Fruit fly (Drosophila melanogaster): ENCODE measurements around the gene CG32284.

CG32284 gene

DNA sequence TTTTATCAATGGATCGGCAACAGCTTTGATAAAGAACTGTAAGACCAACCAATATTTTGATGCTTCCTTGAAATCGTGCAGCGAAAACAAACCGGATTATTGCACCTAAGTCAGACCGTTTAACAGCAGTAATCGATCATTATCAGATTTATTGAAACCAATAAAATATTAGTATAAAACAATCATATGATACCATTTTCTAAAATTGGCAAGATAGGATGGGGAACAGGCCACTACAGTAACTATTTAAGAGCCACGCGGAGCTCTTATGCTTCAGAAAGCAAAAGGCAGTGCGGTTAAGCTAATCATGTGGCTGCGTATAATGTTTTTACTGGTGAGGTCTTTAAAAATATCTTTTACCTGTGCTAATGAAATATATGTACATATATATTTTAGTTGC is at the start of gene CG32284:
Gene CG32284, plus strand, starts transcription at position 301 of the 400 bp plus-strand sequence.
- no peak for TF ChIP-seq Ets65A (GFP tag)
- TF ChIP-seq CG18764 (GFP tag; optimal IDR thresholded peaks at IDR 0.05), result no peak
- no peak for TF ChIP-seq CG4707 (GFP tag; optimal IDR thresholded peaks at IDR 0.05)
- TF ChIP-seq CG1602 (GFP tag; optimal IDR thresholded peaks at IDR 0.05), result no peak
- TF ChIP-seq CG6175 (GFP tag; IDR thresholded peaks at IDR 0.05), result no peak
- no peak for TF ChIP-seq jing (GFP tag; optimal IDR thresholded peaks at IDR 0.05)
- TF ChIP-seq NC2β (GFP tag; optimal IDR thresholded peaks at IDR 0.05), result no peak
- no peak for TF ChIP-seq CG32772 (GFP tag; IDR thresholded peaks at IDR 0.05)
- TF ChIP-seq sima (GFP tag; optimal IDR thresholded peaks at IDR 0.05), result no peak
- no peak for TF ChIP-seq hb (GFP tag; IDR thresholded peaks at IDR 0.05; ENCODE audit: partially characterized antibody)
- no peak for TF ChIP-seq MBD-R2 (GFP tag; IDR thresholded peaks at IDR 0.05)
- no peak for TF ChIP-seq Lpt (GFP tag; optimal IDR thresholded peaks at IDR 0.05)
- no peak for TF ChIP-seq YL-1 (GFP tag; optimal IDR thresholded peaks at IDR 0.05)
- TF ChIP-seq ATbp (GFP tag; optimal IDR thresholded peaks at IDR 0.05), result no peak
- TF ChIP-seq CG10959 (GFP tag; IDR thresholded peaks at IDR 0.05), result no peak
- no peak for TF ChIP-seq chn (GFP tag; optimal IDR thresholded peaks at IDR 0.05)
- TF ChIP-seq Dip2 (GFP tag; IDR thresholded peaks at IDR 0.05), result no peak

DNA sequence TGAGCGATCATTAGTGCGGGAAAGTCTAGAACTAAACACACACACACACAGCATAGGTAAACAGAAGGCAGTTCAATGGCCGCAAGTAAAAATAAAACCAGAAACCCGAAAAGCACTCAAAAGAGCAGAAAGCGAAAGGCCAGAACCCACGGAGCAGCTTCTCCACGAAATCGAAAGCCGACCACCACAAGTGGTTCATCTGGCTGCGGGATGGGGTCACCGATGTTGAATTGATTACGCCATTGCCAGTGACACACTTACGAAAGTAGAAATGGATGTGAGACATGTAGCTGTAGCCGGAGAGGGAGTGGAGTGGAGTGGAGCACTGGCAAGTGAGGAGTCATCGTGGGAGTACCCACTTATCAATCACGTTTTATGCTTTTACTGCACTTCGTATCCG is 45.1 kb upstream of the CG32284 start:
- TF ChIP-seq sisA (GFP tag; IDR thresholded peaks at IDR 0.05) (no peak), onecut (GFP tag; IDR thresholded peaks at IDR 0.05) (peak; percentile 32; the same call in 1 of the 2 replicates), lola (GFP tag; optimal IDR thresholded peaks at IDR 0.05) (peak in 1 of 3 experiments; percentile 33), CG12659 (GFP tag; optimal IDR thresholded peaks at IDR 0.05) (no peak), zen (tag; optimal IDR thresholded peaks at IDR 0.05) (no peak), tio (GFP tag; optimal IDR thresholded peaks at IDR 0.05) (no peak), CG31441 (GFP tag; IDR thresholded peaks at IDR 0.05) (peak; percentile 28; the same call in 1 of the 2 replicates), usp (GFP tag; optimal IDR thresholded peaks at IDR 0.05) (no peak), Lhr (GFP tag; optimal IDR thresholded peaks at IDR 0.05) (peak; percentile 7), Deaf1 (tag; optimal IDR thresholded peaks at IDR 0.05) (peak; percentile 7), twi (tag; optimal IDR thresholded peaks at IDR 0.05) (peak; percentile 33), Spps (tag; optimal IDR thresholded peaks at IDR 0.05) (peak; percentile 59), z (GFP tag; IDR thresholded peaks at IDR 0.05) (peak; percentile 76), da (GFP tag; optimal IDR thresholded peaks at IDR 0.05) (no peak), CG17829 (tag; optimal IDR thresholded peaks at IDR 0.05) (peak; percentile 16), CG10979 (tag; optimal IDR thresholded peaks at IDR 0.05) (peak; percentile 14), CG7745 (tag; optimal IDR thresholded peaks at IDR 0.05) (peak; percentile 64), CG2199 (GFP tag; IDR thresholded peaks at IDR 0.05) (no peak), cg (GFP tag; optimal IDR thresholded peaks at IDR 0.05) (peak; percentile 24), CG3847 (GFP tag; IDR thresholded peaks at IDR 0.05) (0 out of 2 replicates have a peak, but pooled peaks have one; percentile 10), sens (GFP tag) (peak; percentile 56), oc (tag; optimal IDR thresholded peaks at IDR 0.05) (peak; percentile 0), CG6254 (GFP tag; optimal IDR thresholded peaks at IDR 0.05) (peak; percentile 64), CG17568 (GFP tag; optimal IDR thresholded peaks at IDR 0.05) (peak; percentile 32), Hr51 (GFP tag; optimal IDR thresholded peaks at IDR 0.05) (no peak), CG10209 (GFP tag; optimal IDR thresholded peaks at IDR 0.05) (no peak), fd64A (GFP tag; optimal IDR thresholded peaks at IDR 0.05) (peak; percentile 35), crol (GFP tag; IDR thresholded peaks at IDR 0.05) (peak; percentile 53; the same call in 1 of the 2 replicates), zfh1 (GFP tag; IDR thresholded peaks at IDR 0.05) (peak; percentile 9; the same call in 1 of the 3 replicates), Blimp-1 (GFP tag; optimal IDR thresholded peaks at IDR 0.05) (peak; percentile 100), gsb-n (tag; optimal IDR thresholded peaks at IDR 0.05) (peak; percentile 50), pho (GFP tag; optimal IDR thresholded peaks at IDR 0.05) (no peak), tap (tag; optimal IDR thresholded peaks at IDR 0.05) (no peak), Lim3 (GFP tag; IDR thresholded peaks at IDR 0.05) (no peak)

Data from whole organism, embryonic.